Worm (Caenorhabditis elegans): ENCODE results near the gene W03C9.8.

W03C9.8 gene

DNA sequence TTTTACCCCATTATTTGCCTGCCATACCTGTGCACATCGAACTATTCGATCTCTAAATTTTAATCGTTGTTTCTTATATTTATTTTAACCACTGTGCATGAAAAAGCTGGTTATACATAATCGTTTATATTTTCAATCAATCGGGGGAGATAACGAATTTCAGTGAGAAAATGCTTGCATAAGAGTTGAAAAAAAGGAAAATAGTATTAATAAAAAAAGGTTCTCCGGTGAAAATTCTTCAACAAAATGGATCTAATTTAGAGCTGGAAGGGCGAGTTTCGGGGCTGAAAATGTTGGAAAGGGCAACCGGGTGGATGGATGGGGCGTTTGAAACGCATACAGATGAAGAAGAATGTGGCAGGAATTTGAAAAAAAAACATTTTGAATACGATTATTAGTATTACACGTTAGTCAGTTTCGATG lies 31.0 kb upstream of the W03C9.8 start:
- TF ChIP-seq fkh-6 (tag; optimal IDR thresholded peaks at IDR 0.05) (no peak), ama-1 (optimal IDR thresholded peaks at IDR 0.05) (no peak), syd-9 (tag; optimal IDR thresholded peaks at IDR 0.05) (no peak), unc-55 (GFP tag; optimal IDR thresholded peaks at IDR 0.05) (no peak), hlh-6 (tag; optimal IDR thresholded peaks at IDR 0.05) (no peak)

DNA sequence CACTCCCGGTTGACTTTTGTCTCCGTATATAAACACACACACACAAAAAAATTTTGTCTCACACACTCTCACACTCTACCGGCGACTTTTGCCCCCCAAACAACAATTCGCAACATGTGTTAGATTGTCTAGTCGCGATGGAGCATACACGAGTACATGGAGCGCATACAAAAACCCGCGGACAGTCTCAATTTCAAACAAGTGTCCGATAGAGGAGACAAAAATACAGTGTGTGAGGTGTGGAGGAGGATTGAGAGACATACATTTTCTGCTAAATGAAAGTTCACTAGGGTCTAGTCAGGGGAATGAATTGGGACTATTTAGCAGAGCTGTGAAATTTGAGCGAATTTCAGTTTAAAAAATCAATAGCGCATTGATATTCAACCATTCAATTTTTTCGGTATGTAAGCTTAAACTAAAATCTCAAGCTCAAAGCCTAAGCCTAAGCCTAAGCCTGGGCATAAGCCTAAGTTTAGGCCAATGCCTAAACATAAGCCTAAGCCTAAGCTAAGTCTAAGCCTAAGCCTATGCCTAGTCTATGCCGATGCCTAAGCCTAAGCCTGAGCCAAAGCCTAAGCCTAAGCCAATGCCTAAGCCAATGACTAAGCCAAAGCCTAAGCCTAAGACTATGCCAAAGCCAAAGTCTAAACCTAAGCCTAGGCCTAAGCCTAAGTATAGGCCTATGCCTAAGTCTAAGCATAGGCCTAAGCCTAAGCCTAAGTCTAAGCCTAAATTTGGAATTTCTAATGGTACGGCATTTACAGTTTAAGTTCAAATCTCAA lies 25.6 kb upstream of the W03C9.8 start:
- TF ChIP-seq ceh-34 (tag; optimal IDR thresholded peaks at IDR 0.05) (peak; percentile 1), pag-3 (tag; optimal IDR thresholded peaks at IDR 0.05; ENCODE audit: borderline replicate concordance) (no peak), dve-1 (tag; optimal IDR thresholded peaks at IDR 0.05) (peak; percentile 14)

DNA sequence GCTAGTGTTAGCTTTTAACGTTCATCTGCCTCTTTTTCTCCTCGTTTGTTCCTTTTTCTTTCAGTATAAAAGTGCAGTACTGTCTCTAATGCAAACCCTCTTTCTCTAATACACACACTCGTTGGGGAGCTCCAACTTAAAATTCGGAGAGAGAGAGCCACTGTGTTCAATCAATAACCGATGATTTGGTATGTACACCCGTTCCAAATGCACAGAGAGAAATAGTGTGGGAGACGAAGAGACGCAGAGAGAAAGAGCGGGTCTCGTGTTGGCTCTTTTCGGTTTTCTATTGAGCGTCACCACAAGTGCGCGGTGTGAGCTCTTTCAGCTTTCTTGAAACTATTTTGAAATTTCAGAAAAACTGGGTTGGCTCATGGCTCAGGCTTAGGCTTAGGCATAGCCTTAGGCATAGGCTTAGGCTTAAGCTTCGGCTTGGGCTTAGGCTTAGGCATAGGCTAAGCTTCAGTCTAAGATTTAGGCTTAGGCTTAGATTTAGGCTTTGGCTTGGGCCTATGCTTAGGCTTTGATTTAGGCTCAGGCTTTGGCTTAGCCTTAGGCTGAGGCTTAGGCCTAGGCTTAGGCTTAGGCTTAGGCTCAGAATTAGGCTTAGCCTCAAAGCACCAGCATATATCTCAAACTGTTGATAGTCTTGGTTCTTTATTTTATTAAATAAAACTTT lies 24.8 kb upstream of the W03C9.8 start:
- no peak for TF ChIP-seq ets-4 (tag; optimal IDR thresholded peaks at IDR 0.05)
- peak; percentile 47 for TF ChIP-seq hlh-30 (tag; optimal IDR thresholded peaks at IDR 0.05; ENCODE audit: insufficient read depth)
- TF ChIP-seq dve-1 (tag; optimal IDR thresholded peaks at IDR 0.05): peak; percentile 29

DNA sequence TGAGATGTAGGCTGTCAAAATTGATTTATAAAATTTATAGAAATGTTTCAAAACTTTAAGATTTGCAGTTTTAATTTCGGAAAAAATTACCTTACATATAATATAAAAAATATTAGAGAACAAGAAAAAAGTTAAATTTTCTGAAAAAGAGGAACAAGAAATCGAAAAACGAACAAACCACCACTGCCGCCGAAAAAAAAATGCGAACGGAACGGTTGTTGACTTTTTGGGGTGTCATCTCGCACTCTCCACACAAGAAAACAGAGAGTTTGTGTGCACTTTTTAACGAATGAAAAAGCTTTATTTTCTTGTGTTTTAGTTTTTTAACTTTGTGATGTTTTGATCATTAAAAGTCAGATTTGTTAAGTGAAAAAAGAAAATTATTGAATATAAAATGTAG lies 23.4 kb upstream of the W03C9.8 start:
- TF ChIP-seq pax-1 (tag; optimal IDR thresholded peaks at IDR 0.05): no peak
- TF ChIP-seq dve-1 (tag; optimal IDR thresholded peaks at IDR 0.05): no peak
- no peak for TF ChIP-seq fkh-10 (GFP tag; optimal IDR thresholded peaks at IDR 0.05)
- no peak for TF ChIP-seq ttx-3 (tag; optimal IDR thresholded peaks at IDR 0.05)
- TF ChIP-seq syd-9 (tag; optimal IDR thresholded peaks at IDR 0.05): no peak
- no peak for TF ChIP-seq ceh-24 (tag; optimal IDR thresholded peaks at IDR 0.05)
- no peak for TF ChIP-seq tbx-7 (tag; optimal IDR thresholded peaks at IDR 0.05)

DNA sequence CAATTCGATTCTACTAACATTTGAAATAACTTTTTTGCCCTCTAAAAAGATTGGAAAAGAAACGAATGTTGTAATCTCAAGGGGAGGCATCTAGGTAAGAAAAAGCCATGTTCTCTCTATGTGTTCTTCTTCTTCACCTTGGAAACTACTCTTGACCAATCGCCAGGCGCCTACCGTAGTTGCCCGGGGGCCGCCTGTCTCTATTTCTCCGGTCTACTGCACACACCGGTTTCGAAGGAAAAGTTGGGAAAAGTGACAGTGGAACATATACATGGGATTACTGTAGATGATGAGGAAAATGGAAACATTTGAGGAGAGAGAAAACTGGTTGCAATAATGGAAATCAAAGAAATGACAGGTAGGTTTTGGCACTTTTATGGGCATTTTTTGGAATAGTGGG lies 22.1 kb upstream of the W03C9.8 start:
- no peak for TF ChIP-seq ceh-48 (tag; optimal IDR thresholded peaks at IDR 0.05)
- TF ChIP-seq hlh-15 (tag; optimal IDR thresholded peaks at IDR 0.05): no peak
- TF ChIP-seq pqm-1 (tag; optimal IDR thresholded peaks at IDR 0.05): no peak
- TF ChIP-seq gmeb-2 (tag; optimal IDR thresholded peaks at IDR 0.05): no peak
- TF ChIP-seq dve-1 (tag; optimal IDR thresholded peaks at IDR 0.05): no peak

DNA sequence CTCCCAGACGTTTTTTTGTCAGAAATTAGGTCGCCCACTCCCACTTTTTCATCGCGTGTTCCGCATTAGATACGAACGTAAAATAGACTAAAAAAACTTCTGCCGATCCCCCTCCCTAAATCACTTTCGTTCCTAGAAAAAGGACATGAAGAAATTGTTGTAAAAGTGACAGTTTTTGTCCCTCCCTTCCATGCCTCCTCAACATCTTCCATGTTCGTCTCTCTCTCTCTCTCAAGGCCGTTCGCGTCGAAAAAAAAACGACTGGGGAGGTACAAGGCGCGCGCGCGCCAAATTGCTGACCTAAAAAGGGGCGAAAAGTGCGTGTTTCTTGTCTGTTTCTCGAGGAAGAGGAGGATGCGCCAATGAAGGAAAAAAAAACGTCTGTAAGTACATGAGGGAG lies 19.8 kb upstream of the W03C9.8 start:
- TF ChIP-seq nhr-11 (tag; optimal IDR thresholded peaks at IDR 0.05) (no peak), ets-4 (tag; optimal IDR thresholded peaks at IDR 0.05) (no peak), che-1 (tag; optimal IDR thresholded peaks at IDR 0.05) (no peak), madf-2 (tag; optimal IDR thresholded peaks at IDR 0.05) (no peak), elt-2 (tag; optimal IDR thresholded peaks at IDR 0.05) (no peak), F13H6.1 (tag; optimal IDR thresholded peaks at IDR 0.05) (no peak), pha-4 (tag; optimal IDR thresholded peaks at IDR 0.05) (no peak), K02D7.2 (tag; optimal IDR thresholded peaks at IDR 0.05) (no peak), hlh-13 (GFP tag; optimal IDR thresholded peaks at IDR 0.05) (no peak), hlh-15 (tag; optimal IDR thresholded peaks at IDR 0.05) (no peak), elt-4 (tag; optimal IDR thresholded peaks at IDR 0.05) (no peak), ceh-45 (GFP tag; IDR thresholded peaks at IDR 0.05) (no peak), ceh-24 (tag; optimal IDR thresholded peaks at IDR 0.05) (no peak), lim-6 (tag; optimal IDR thresholded peaks at IDR 0.05) (no peak), ceh-34 (tag; optimal IDR thresholded peaks at IDR 0.05) (no peak), unc-86 (tag; optimal IDR thresholded peaks at IDR 0.05) (no peak), eyg-1 (tag; optimal IDR thresholded peaks at IDR 0.05) (no peak)
